In genomic region chr3L:18781653-18782629, dm6 we compare ENCODE assay signal across 1 fruit fly cellular context.
TF ChIP-seq lines count a peak whose summit lies in the region.

No protein-coding gene starts in this region.

TF ChIP-seq in whole organism, embryonic, 481 proteins besides CTCF, POLR2A, EP300 and RAD21 (continued from another document and continues in another):
- TF ChIP-seq CG18476 (GFP tag; optimal IDR thresholded peaks at IDR 0.05; lab: Kevin White, UChicago) = no peak
- TF ChIP-seq zen2 (GFP tag; IDR thresholded peaks at IDR 0.05; lab: Robert Waterston, UW; ENCODE audit: partially characterized antibody) = no peak
- TF ChIP-seq CG15011 (GFP tag; optimal IDR thresholded peaks at IDR 0.05; lab: Kevin White, UChicago) = peak; percentile 4
- TF ChIP-seq tio (GFP tag; optimal IDR thresholded peaks at IDR 0.05; lab: Kevin White, UChicago) = peak; percentile 60
- TF ChIP-seq az2 (GFP tag; optimal IDR thresholded peaks at IDR 0.05; lab: Kevin White, UChicago) = peak; percentile 61
- TF ChIP-seq CG11456 (GFP tag; IDR thresholded peaks at IDR 0.05; lab: Robert Waterston, UW) = no peak
- TF ChIP-seq CG13296 (GFP tag; optimal IDR thresholded peaks at IDR 0.05; lab: Kevin White, UChicago) = peak; percentile 40
- TF ChIP-seq CG32772 (GFP tag; IDR thresholded peaks at IDR 0.05; lab: Robert Waterston, UW) = no peak
- peak; percentile 33; the same call in 1 of the 2 replicates for TF ChIP-seq CG17328 (GFP tag; IDR thresholded peaks at IDR 0.05; lab: Robert Waterston, UW)
- peak; percentile 27 for TF ChIP-seq HHEX (GFP tag; optimal IDR thresholded peaks at IDR 0.05; lab: Kevin White, UChicago)
- TF ChIP-seq chinmo (GFP tag; IDR thresholded peaks at IDR 0.05; lab: Robert Waterston, UW; ENCODE audit: partially characterized antibody) = peak; percentile 100
- peak; percentile 4 for TF ChIP-seq CG3281 (GFP tag; optimal IDR thresholded peaks at IDR 0.05; lab: Kevin White, UChicago)
- TF ChIP-seq salm (tag; optimal IDR thresholded peaks at IDR 0.05; lab: Kevin White, UChicago) = peak; percentile 10
- TF ChIP-seq CG31388 (GFP tag; optimal IDR thresholded peaks at IDR 0.05; lab: Kevin White, UChicago) = no peak
- no peak for TF ChIP-seq Hand (GFP tag; optimal IDR thresholded peaks at IDR 0.05; lab: Kevin White, UChicago)
- peak; percentile 9; the same call in 1 of the 2 replicates for TF ChIP-seq danr (GFP tag; IDR thresholded peaks at IDR 0.05; lab: Robert Waterston, UW)
- peak; percentile 6 for TF ChIP-seq Dad (GFP tag; optimal IDR thresholded peaks at IDR 0.05; lab: Kevin White, UChicago)
- TF ChIP-seq yki (optimal IDR thresholded peaks at IDR 0.05; lab: Kevin White, UChicago) = no peak
- TF ChIP-seq knrl (GFP tag; IDR thresholded peaks at IDR 0.05; lab: Robert Waterston, UW; ENCODE audit: partially characterized antibody) = no peak
- peak; percentile 51 for TF ChIP-seq run (tag; optimal IDR thresholded peaks at IDR 0.05; lab: Kevin White, UChicago)
- TF ChIP-seq D19B (GFP tag; optimal IDR thresholded peaks at IDR 0.05; lab: Kevin White, UChicago) = no peak
- peak; percentile 17 for TF ChIP-seq ind (GFP tag; optimal IDR thresholded peaks at IDR 0.05; lab: Kevin White, UChicago)
- no peak for TF ChIP-seq Sry-δ (GFP tag; optimal IDR thresholded peaks at IDR 0.05; lab: Kevin White, UChicago)
- TF ChIP-seq esg (GFP tag; conservative IDR thresholded peaks at IDR 0.05; lab: Robert Waterston, UW) = peak; percentile 57
- no peak for TF ChIP-seq CG43689 (GFP tag; IDR thresholded peaks at IDR 0.05; lab: Robert Waterston, UW)
- peak; percentile 82 for TF ChIP-seq CoRest (tag; optimal IDR thresholded peaks at IDR 0.05; lab: Kevin White, UChicago)
- peak; percentile 41; the same call in 1 of the 3 replicates for TF ChIP-seq ase (GFP tag; IDR thresholded peaks at IDR 0.05; lab: Robert Waterston, UW)
- TF ChIP-seq otp (GFP tag; IDR thresholded peaks at IDR 0.05; lab: Robert Waterston, UW) = peak; percentile 64; the same call in 2 of the 3 replicates
- peak; percentile 37 to 44 for TF ChIP-seq dpn (GFP tag; optimal IDR thresholded peaks at IDR 0.05; lab: Kevin White, UChicago)
- 0 out of 3 replicates have a peak, but pooled peaks have one; percentile 31 for TF ChIP-seq CG11093 (GFP tag; IDR thresholded peaks at IDR 0.05; lab: Robert Waterston, UW)
- TF ChIP-seq CG8281 (tag; optimal IDR thresholded peaks at IDR 0.05; lab: Kevin White, UChicago) = peak; percentile 55
- TF ChIP-seq chif (GFP tag; optimal IDR thresholded peaks at IDR 0.05; lab: Kevin White, UChicago) = peak in 1 of 2 experiments; percentile 20
- peak; percentile 23 for TF ChIP-seq CG4820 (GFP tag; optimal IDR thresholded peaks at IDR 0.05; lab: Kevin White, UChicago)
- TF ChIP-seq CG1602 (GFP tag; optimal IDR thresholded peaks at IDR 0.05; lab: Kevin White, UChicago) = peak; percentile 3
- no peak for TF ChIP-seq ro (GFP tag; IDR thresholded peaks at IDR 0.05; lab: Robert Waterston, UW)
- TF ChIP-seq grn (GFP tag; optimal IDR thresholded peaks at IDR 0.05; lab: Kevin White, UChicago) = no peak
- peak; percentile 14 for TF ChIP-seq Fer2 (tag; optimal IDR thresholded peaks at IDR 0.05; lab: Kevin White, UChicago)
- TF ChIP-seq sr (GFP tag; IDR thresholded peaks at IDR 0.05; lab: Robert Waterston, UW) = peak; percentile 45; the same call in 2 of the 3 replicates
- TF ChIP-seq Ravus (GFP tag; IDR thresholded peaks at IDR 0.05; lab: Robert Waterston, UW) = no peak
- TF ChIP-seq CG10565 (GFP tag; optimal IDR thresholded peaks at IDR 0.05; lab: Kevin White, UChicago) = no peak
- peak; percentile 17 for TF ChIP-seq Atf3 (GFP tag; optimal IDR thresholded peaks at IDR 0.05; lab: Kevin White, UChicago)
- TF ChIP-seq sim (GFP tag; IDR thresholded peaks at IDR 0.05; lab: Robert Waterston, UW) = no peak
- 0 out of 2 replicates have a peak, but pooled peaks have one; percentile 33 for TF ChIP-seq CG10321 (GFP tag; IDR thresholded peaks at IDR 0.05; lab: Robert Waterston, UW)
- TF ChIP-seq ewg (GFP tag; optimal IDR thresholded peaks at IDR 0.05; lab: Kevin White, UChicago) = peak; percentile 22
- TF ChIP-seq slou (GFP tag; optimal IDR thresholded peaks at IDR 0.05; lab: Kevin White, UChicago) = no peak
- TF ChIP-seq Dek (tag; optimal IDR thresholded peaks at IDR 0.05; lab: Kevin White, UChicago) = peak; percentile 40
- peak; percentile 63 for TF ChIP-seq Meics (GFP tag; optimal IDR thresholded peaks at IDR 0.05; lab: Kevin White, UChicago)
- TF ChIP-seq CG3847 (GFP tag; IDR thresholded peaks at IDR 0.05; lab: Robert Waterston, UW) = no peak
- no peak for TF ChIP-seq YL-1 (GFP tag; optimal IDR thresholded peaks at IDR 0.05; lab: Kevin White, UChicago)
- TF ChIP-seq CG9437 (GFP tag; optimal IDR thresholded peaks at IDR 0.05; lab: Kevin White, UChicago) = peak; percentile 81
- TF ChIP-seq Chrac-16 (GFP tag; optimal IDR thresholded peaks at IDR 0.05; lab: Kevin White, UChicago) = peak; percentile 32
- TF ChIP-seq insv (GFP tag; optimal IDR thresholded peaks at IDR 0.05; lab: Kevin White, UChicago) = no peak
- 0 out of 2 replicates have a peak, but pooled peaks have one; percentile 35 for TF ChIP-seq CG11247 (GFP tag; IDR thresholded peaks at IDR 0.05; lab: Robert Waterston, UW)
- no peak for TF ChIP-seq Antp (GFP tag; optimal IDR thresholded peaks at IDR 0.05; lab: Kevin White, UChicago)
- no peak for TF ChIP-seq tup (GFP tag; optimal IDR thresholded peaks at IDR 0.05; lab: Kevin White, UChicago)
- no peak for TF ChIP-seq hth (optimal IDR thresholded peaks at IDR 0.05; lab: Kevin White, UChicago)
- peak; percentile 27 for TF ChIP-seq Fer3 (tag; optimal IDR thresholded peaks at IDR 0.05; lab: Kevin White, UChicago)
- no peak for TF ChIP-seq Lhr (GFP tag; optimal IDR thresholded peaks at IDR 0.05; lab: Kevin White, UChicago)
- no peak for TF ChIP-seq CG9932 (GFP tag; IDR thresholded peaks at IDR 0.05; lab: Robert Waterston, UW)
- peak; percentile 32; the same call in 1 of the 2 replicates for TF ChIP-seq Xrp1 (GFP tag; IDR thresholded peaks at IDR 0.05; lab: Robert Waterston, UW)
- TF ChIP-seq Sry-β (GFP tag; optimal IDR thresholded peaks at IDR 0.05; lab: Kevin White, UChicago) = no peak
- TF ChIP-seq bbx (GFP tag; IDR thresholded peaks at IDR 0.05; lab: Robert Waterston, UW; ENCODE audit: partially characterized antibody) = no peak
- TF ChIP-seq cad (GFP tag; optimal IDR thresholded peaks at IDR 0.05; lab: Kevin White, UChicago) = no peak
- TF ChIP-seq Hmx (GFP tag; optimal IDR thresholded peaks at IDR 0.05; lab: Kevin White, UChicago) = no peak
- no peak for TF ChIP-seq inv (GFP tag; IDR thresholded peaks at IDR 0.05; lab: Robert Waterston, UW; ENCODE audit: partially characterized antibody)
- peak; percentile 51; the same call in 1 of the 2 replicates for TF ChIP-seq CG31441 (GFP tag; IDR thresholded peaks at IDR 0.05; lab: Robert Waterston, UW)
- TF ChIP-seq sug (tag; optimal IDR thresholded peaks at IDR 0.05; lab: Kevin White, UChicago) = peak; percentile 18
- no peak for TF ChIP-seq CG15073 (GFP tag; optimal IDR thresholded peaks at IDR 0.05; lab: Kevin White, UChicago)
- peak; percentile 41 for TF ChIP-seq CG9727 (GFP tag; optimal IDR thresholded peaks at IDR 0.05; lab: Kevin White, UChicago)
- TF ChIP-seq CG2199 (GFP tag; IDR thresholded peaks at IDR 0.05; lab: Robert Waterston, UW) = no peak
- TF ChIP-seq CG4854 (GFP tag; optimal IDR thresholded peaks at IDR 0.05; lab: Kevin White, UChicago) = no peak
- no peak for TF ChIP-seq stwl (tag; optimal IDR thresholded peaks at IDR 0.05; lab: Kevin White, UChicago)
- peak; percentile 39 for TF ChIP-seq CG18599 (GFP tag; optimal IDR thresholded peaks at IDR 0.05; lab: Kevin White, UChicago)
- no peak for TF ChIP-seq CG10959 (GFP tag; IDR thresholded peaks at IDR 0.05; lab: Robert Waterston, UW)
- no peak for TF ChIP-seq B-H2 (GFP tag; optimal IDR thresholded peaks at IDR 0.05; lab: Kevin White, UChicago)
- TF ChIP-seq CG7928 (GFP tag; optimal IDR thresholded peaks at IDR 0.05; lab: Kevin White, UChicago) = no peak
- TF ChIP-seq NfI (GFP tag; optimal IDR thresholded peaks at IDR 0.05; lab: Kevin White, UChicago) = peak; percentile 57
- TF ChIP-seq dysf (GFP tag; IDR thresholded peaks at IDR 0.05; lab: Robert Waterston, UW) = peak; percentile 73
- peak; percentile 23 for TF ChIP-seq Atf-2 (GFP tag; optimal IDR thresholded peaks at IDR 0.05; lab: Kevin White, UChicago)
- peak; percentile 87 for TF ChIP-seq Sox102F (GFP tag; optimal IDR thresholded peaks at IDR 0.05; lab: Kevin White, UChicago)
- TF ChIP-seq CG12071 (GFP tag; optimal IDR thresholded peaks at IDR 0.05; lab: Kevin White, UChicago) = no peak
- TF ChIP-seq chn (GFP tag; optimal IDR thresholded peaks at IDR 0.05; lab: Kevin White, UChicago) = no peak
- TF ChIP-seq slbo (GFP tag; IDR thresholded peaks at IDR 0.05; lab: Robert Waterston, UW) = peak; percentile 15; the same call in 1 of the 2 replicates
- TF ChIP-seq CG6854 (GFP tag; optimal IDR thresholded peaks at IDR 0.05; lab: Kevin White, UChicago) = peak; percentile 31
- no peak for TF ChIP-seq ham (GFP tag; IDR thresholded peaks at IDR 0.05; lab: Robert Waterston, UW)
- peak; percentile 46 for TF ChIP-seq CG4424 (GFP tag; optimal IDR thresholded peaks at IDR 0.05; lab: Kevin White, UChicago)
- TF ChIP-seq CG12769 (tag; optimal IDR thresholded peaks at IDR 0.05; lab: Kevin White, UChicago) = peak; percentile 85
- TF ChIP-seq Deaf1 (tag; optimal IDR thresholded peaks at IDR 0.05; lab: Kevin White, UChicago) = peak; percentile 47
- peak; percentile 13 for TF ChIP-seq CG2120 (GFP tag; optimal IDR thresholded peaks at IDR 0.05; lab: Kevin White, UChicago)
- peak; percentile 31 for TF ChIP-seq lilli (GFP tag; optimal IDR thresholded peaks at IDR 0.05; lab: Kevin White, UChicago)
- TF ChIP-seq CG16863 (GFP tag; optimal IDR thresholded peaks at IDR 0.05; lab: Kevin White, UChicago) = peak; percentile 1
- no peak for TF ChIP-seq Rfx (GFP tag; IDR thresholded peaks at IDR 0.05; lab: Robert Waterston, UW)
- peak; percentile 47 for TF ChIP-seq dimm (GFP tag; IDR thresholded peaks at IDR 0.05; lab: Robert Waterston, UW)
- TF ChIP-seq Hmr (GFP tag; optimal IDR thresholded peaks at IDR 0.05; lab: Kevin White, UChicago) = no peak
- TF ChIP-seq Camta (GFP tag; optimal IDR thresholded peaks at IDR 0.05; lab: Kevin White, UChicago) = peak; percentile 33
- no peak for TF ChIP-seq Scr (GFP tag; IDR thresholded peaks at IDR 0.05; lab: Robert Waterston, UW; ENCODE audit: partially characterized antibody)
- no peak for TF ChIP-seq dmrt11E (tag; optimal IDR thresholded peaks at IDR 0.05; lab: Kevin White, UChicago)
- no peak for TF ChIP-seq Dref (GFP tag; IDR thresholded peaks at IDR 0.05; lab: Robert Waterston, UW)
- peak; percentile 52; the same call in 1 of the 3 replicates for TF ChIP-seq ci (GFP tag; IDR thresholded peaks at IDR 0.05; lab: Robert Waterston, UW)
- no peak for TF ChIP-seq CG3065 (GFP tag; optimal IDR thresholded peaks at IDR 0.05; lab: Kevin White, UChicago)
- no peak for TF ChIP-seq H15 (GFP tag; IDR thresholded peaks at IDR 0.05; lab: Robert Waterston, UW)
- TF ChIP-seq CG2129 (GFP tag; IDR thresholded peaks at IDR 0.05; lab: Robert Waterston, UW; ENCODE audit: partially characterized antibody) = no peak
- no peak for TF ChIP-seq CG15514 (GFP tag; optimal IDR thresholded peaks at IDR 0.05; lab: Kevin White, UChicago)
- TF ChIP-seq CG2712 (tag; optimal IDR thresholded peaks at IDR 0.05; lab: Kevin White, UChicago) = peak; percentile 39
- peak; percentile 6; the same call in 1 of the 2 replicates for TF ChIP-seq peb (GFP tag; IDR thresholded peaks at IDR 0.05; lab: Robert Waterston, UW)
- TF ChIP-seq CG4404 (GFP tag; IDR thresholded peaks at IDR 0.05; lab: Robert Waterston, UW) = no peak
- TF ChIP-seq pan (optimal IDR thresholded peaks at IDR 0.05; lab: Kevin White, UChicago) = no peak
- TF ChIP-seq pan (GFP tag; optimal IDR thresholded peaks at IDR 0.05 in 1 of 2, IDR thresholded peaks at IDR 0.05 in 1 of 2) = peak in 1 of 2 experiments; percentile 56
- peak; percentile 64; the same call in 2 of the 3 replicates for TF ChIP-seq tgo (GFP tag; IDR thresholded peaks at IDR 0.05; lab: Robert Waterston, UW)
- no peak for TF ChIP-seq CG17612 (GFP tag; IDR thresholded peaks at IDR 0.05; lab: Robert Waterston, UW)
- TF ChIP-seq schlank (tag; optimal IDR thresholded peaks at IDR 0.05; lab: Kevin White, UChicago) = no peak
- TF ChIP-seq CG13775 (GFP tag; optimal IDR thresholded peaks at IDR 0.05; lab: Kevin White, UChicago) = peak; percentile 6
- TF ChIP-seq CG1233 (GFP tag; optimal IDR thresholded peaks at IDR 0.05; lab: Kevin White, UChicago) = peak; percentile 58
- TF ChIP-seq Oli (tag; optimal IDR thresholded peaks at IDR 0.05; lab: Kevin White, UChicago) = peak; percentile 87
- no peak for TF ChIP-seq CG12299 (tag; optimal IDR thresholded peaks at IDR 0.05; lab: Kevin White, UChicago)
- no peak for TF ChIP-seq dm (GFP tag; optimal IDR thresholded peaks at IDR 0.05; lab: Kevin White, UChicago)
- TF ChIP-seq repo (GFP tag; optimal IDR thresholded peaks at IDR 0.05; lab: Kevin White, UChicago) = no peak
- no peak for TF ChIP-seq rib (GFP tag; IDR thresholded peaks at IDR 0.05; lab: Robert Waterston, UW)
- TF ChIP-seq H2.0 (GFP tag; IDR thresholded peaks at IDR 0.05; lab: Robert Waterston, UW) = peak; percentile 36; the same call in 1 of the 2 replicates
- TF ChIP-seq CkIIα-i1 (GFP tag; IDR thresholded peaks at IDR 0.05; lab: Robert Waterston, UW) = no peak
- TF ChIP-seq CG18764 (GFP tag; optimal IDR thresholded peaks at IDR 0.05; lab: Kevin White, UChicago) = no peak
- TF ChIP-seq fd96Cb (tag; optimal IDR thresholded peaks at IDR 0.05; lab: Kevin White, UChicago) = peak; percentile 56
- TF ChIP-seq pnt (GFP tag; optimal IDR thresholded peaks at IDR 0.05; lab: Kevin White, UChicago) = peak; percentile 6
- no peak for TF ChIP-seq Dip3 (GFP tag; optimal IDR thresholded peaks at IDR 0.05; lab: Kevin White, UChicago)
- TF ChIP-seq CG7357 (GFP tag; IDR thresholded peaks at IDR 0.05; lab: Robert Waterston, UW) = 0 out of 3 replicates have a peak, but pooled peaks have one; percentile 18
- no peak for TF ChIP-seq CG2889 (GFP tag; IDR thresholded peaks at IDR 0.05; lab: Robert Waterston, UW)
- TF ChIP-seq CG18262 (tag; optimal IDR thresholded peaks at IDR 0.05; lab: Kevin White, UChicago) = peak; percentile 27
- no peak for TF ChIP-seq Gug (GFP tag; IDR thresholded peaks at IDR 0.05; lab: Robert Waterston, UW)
- peak; percentile 70 for TF ChIP-seq CG7556 (GFP tag; optimal IDR thresholded peaks at IDR 0.05; lab: Kevin White, UChicago)
- TF ChIP-seq Aef1 (GFP tag; IDR thresholded peaks at IDR 0.05; lab: Robert Waterston, UW) = peak; percentile 65
- peak; percentile 82 for TF ChIP-seq CG2678 (tag; optimal IDR thresholded peaks at IDR 0.05; lab: Kevin White, UChicago)
- no peak for TF ChIP-seq da (GFP tag; optimal IDR thresholded peaks at IDR 0.05; lab: Kevin White, UChicago)
